Worm (Caenorhabditis elegans) whole organism, L1 larva: Measurements from ENCODE around the gene R53.8.
A peak's percentile ranks its signal among the peaks of the same experiment; 100 is the strongest.

ENCODE experiments used
- C04F5.9 ChIP-seq: sonication (generic microtip); optimal IDR thresholded peaks from 2 replicates; lab custom pipeline; 2016; ENCODE audit warnings: missing genetic modification characterization, missing compliant biosample characterization
- C16A3.4 ChIP-seq: fragments of 150-350 bp; optimal IDR thresholded peaks from 2 replicates; lab custom pipeline; 2014; ENCODE audit warnings: missing biosample characterization, missing genetic modification characterization
- C34B4.2 ChIP-seq: sonication (generic microtip); optimal IDR thresholded peaks from 2 replicates; lab custom pipeline; 2017; ENCODE audit warnings: mild to moderate bottlenecking, missing genetic modification characterization, missing compliant biosample characterization
- F16B12.6 ChIP-seq: fragments of 150-350 bp; optimal IDR thresholded peaks from 2 replicates; lab custom pipeline; 2014; ENCODE audit warnings: missing biosample characterization, missing genetic modification characterization
- Y116A8C.19 ChIP-seq: sonication (generic microtip); optimal IDR thresholded peaks from 2 replicates; lab custom pipeline; 2016; ENCODE audit warnings: missing compliant biosample characterization, missing genetic modification characterization, borderline replicate concordance
- aly-2 ChIP-seq: fragments of 150-350 bp; optimal IDR thresholded peaks from 2 replicates; lab custom pipeline; 2014; ENCODE audit warnings: missing biosample characterization, missing genetic modification characterization
- blmp-1 ChIP-seq: fragments of 150-350 bp; optimal IDR thresholded peaks from 2 replicates; lab custom pipeline; 2014; ENCODE audit warnings: missing biosample characterization, missing genetic modification characterization
- ceh-63 ChIP-seq: fragments of 200-800 bp; sonication (Bioruptor generic); optimal IDR thresholded peaks from 2 replicates; lab custom pipeline; 2018; ENCODE audit warnings: mild to moderate bottlenecking, missing genetic modification characterization, missing compliant biosample characterization
- ceh-8 ChIP-seq: fragments of 200-800 bp; sonication (Bioruptor generic); optimal IDR thresholded peaks from 2 replicates; lab custom pipeline; 2018; ENCODE audit warnings: mild to moderate bottlenecking, missing genetic modification characterization, moderate library complexity, missing compliant biosample characterization
- ceh-82 ChIP-seq, 3 experiments: fragments of 150-350 bp in 1 of 3; sonication (generic microtip) in 2 of 3; optimal IDR thresholded peaks; 2 replicates each; lab custom pipeline; 2014 to 2017; ENCODE audit warnings: missing biosample characterization in 3 of 3, missing genetic modification characterization in 3 of 3
- ceh-88 ChIP-seq: fragments of 200-800 bp; sonication (Bioruptor generic); IDR thresholded peaks from 2 replicates; pipeline ENCODE4 v1.3.6; 2022; ENCODE audit warnings: missing genetic modification characterization, missing compliant biosample characterization
- ceh-90 ChIP-seq: sonication (generic microtip); optimal IDR thresholded peaks from 2 replicates; lab custom pipeline; 2016; ENCODE audit warnings: missing genetic modification characterization, missing compliant biosample characterization
- dpl-1 ChIP-seq, 3 experiments: fragments of 150-350 bp in 2 of 3; sonication (generic microtip) in 1 of 3; optimal IDR thresholded peaks; 2 replicates each; lab custom pipeline; 2014 to 2017; ENCODE audit warnings: missing biosample characterization in 3 of 3, missing genetic modification characterization in 3 of 3, missing genetic modification reagents in 3 of 3
- dsc-1 ChIP-seq: sonication (generic microtip); optimal IDR thresholded peaks from 2 replicates; lab custom pipeline; 2016; ENCODE audit warnings: mild to moderate bottlenecking, missing genetic modification characterization, missing compliant biosample characterization
- efl-3 ChIP-seq: fragments of 200-800 bp; sonication (Bioruptor generic); optimal IDR thresholded peaks from 2 replicates; lab custom pipeline; 2018; ENCODE audit warnings: mild to moderate bottlenecking, missing genetic modification characterization, missing compliant biosample characterization
- egl-13 ChIP-seq: sonication (generic microtip); optimal IDR thresholded peaks from 2 replicates; lab custom pipeline; 2016; ENCODE audit warnings: missing genotype, missing genetic modification reagents, missing genetic modification characterization, missing compliant biosample characterization
- ets-5 ChIP-seq: fragments of 200-800 bp; sonication (Bioruptor generic); IDR thresholded peaks from 2 replicates; pipeline ENCODE4 v1.3.6; 2022; ENCODE audit warnings: missing genetic modification characterization, missing compliant biosample characterization
- fkh-4 ChIP-seq: sonication (generic microtip); optimal IDR thresholded peaks from 2 replicates; lab custom pipeline; 2016; ENCODE audit warnings: missing compliant biosample characterization, missing genetic modification characterization, borderline replicate concordance
- fkh-8 ChIP-seq: sonication (generic microtip); optimal IDR thresholded peaks from 2 replicates; lab custom pipeline; 2016; ENCODE audit warnings: mild to moderate bottlenecking, missing genetic modification characterization, missing compliant biosample characterization
- fos-1 ChIP-seq: fragments of 150-350 bp; optimal IDR thresholded peaks from 2 replicates; lab custom pipeline; 2014; ENCODE audit warnings: missing biosample characterization, missing genetic modification characterization
- grh-1 ChIP-seq: fragments of 200-800 bp; sonication (Bioruptor generic); IDR thresholded peaks from 2 replicates; pipeline ENCODE4 v1.3.6; 2022; ENCODE audit warnings: missing genetic modification reagents, missing genetic modification characterization, missing compliant biosample characterization
- hlh-17 ChIP-seq: fragments of 200-800 bp; sonication (Bioruptor generic); optimal IDR thresholded peaks from 2 replicates; lab custom pipeline; 2018; ENCODE audit warnings: missing genetic modification characterization, mild to moderate bottlenecking, missing compliant biosample characterization, moderate library complexity, borderline replicate concordance
- hlh-4 ChIP-seq: sonication (generic microtip); optimal IDR thresholded peaks from 2 replicates; lab custom pipeline; 2016; ENCODE audit warnings: mild to moderate bottlenecking, missing genetic modification characterization, missing compliant biosample characterization
- hpl-2 ChIP-seq: fragments of 150-350 bp; optimal IDR thresholded peaks from 2 replicates; lab custom pipeline; 2014; ENCODE audit warnings: missing biosample characterization, missing genetic modification reagents, missing genetic modification characterization
- isw-1 ChIP-seq: fragments of 200-800 bp; sonication (Bioruptor generic); IDR thresholded peaks from 2 replicates; pipeline ENCODE4 v1.3.6; 2022; ENCODE audit warnings: missing genetic modification characterization, missing compliant biosample characterization
- jun-1 ChIP-seq: fragments of 150-350 bp; optimal IDR thresholded peaks from 2 replicates; lab custom pipeline; 2014; ENCODE audit warnings: missing biosample characterization, missing genetic modification reagents, missing genetic modification characterization
- lin-13 ChIP-seq: fragments of 150-350 bp; optimal IDR thresholded peaks from 2 replicates; lab custom pipeline; 2014; ENCODE audit warnings: missing biosample characterization, missing genetic modification reagents, missing genetic modification characterization
- lin-15B ChIP-seq: fragments of 150-350 bp; sonication (generic microtip); optimal IDR thresholded peaks from 3 replicates; lab custom pipeline; 2014; ENCODE audit warnings: missing biosample characterization, missing genetic modification characterization
- lir-3 ChIP-seq: sonication (generic microtip); optimal IDR thresholded peaks from 2 replicates; lab custom pipeline; 2016; ENCODE audit warnings: mild to moderate bottlenecking, missing genetic modification characterization, moderate library complexity, missing compliant biosample characterization; ENCODE audit not compliant: poor library complexity
- mab-9 ChIP-seq: fragments of 200-800 bp; sonication (Bioruptor generic); IDR thresholded peaks from 2 replicates; pipeline ENCODE4 v1.3.6; 2022; ENCODE audit warnings: missing genetic modification reagents, missing genetic modification characterization, missing compliant biosample characterization
- nhr-11 ChIP-seq: fragments of 150-350 bp; optimal IDR thresholded peaks from 2 replicates; lab custom pipeline; 2014; ENCODE audit warnings: missing biosample characterization, missing genetic modification characterization
- nhr-237 ChIP-seq: fragments of 150-350 bp; optimal IDR thresholded peaks from 2 replicates; lab custom pipeline; 2014; ENCODE audit warnings: missing biosample characterization, missing genetic modification characterization
- nhr-47 ChIP-seq: sonication (generic microtip); optimal IDR thresholded peaks from 2 replicates; lab custom pipeline; 2016; ENCODE audit warnings: mild to moderate bottlenecking, missing genetic modification characterization, moderate library complexity, missing compliant biosample characterization
- nhr-71 ChIP-seq: sonication (generic microtip); optimal IDR thresholded peaks from 2 replicates; lab custom pipeline; 2016; ENCODE audit warnings: mild to moderate bottlenecking, missing genetic modification characterization, moderate library complexity, missing compliant biosample characterization
- nhr-76 ChIP-seq: sonication (generic microtip); optimal IDR thresholded peaks from 2 replicates; lab custom pipeline; 2017; ENCODE audit warnings: missing biosample characterization, missing genetic modification characterization
- pag-3 ChIP-seq: sonication (generic microtip); optimal IDR thresholded peaks from 2 replicates; lab custom pipeline; 2017; ENCODE audit warnings: missing genetic modification characterization, mild to moderate bottlenecking, missing compliant biosample characterization, antibody characterized with exemption, borderline replicate concordance; ENCODE audit not compliant: insufficient read depth
- pax-3 ChIP-seq: fragments of 200-800 bp; sonication (Bioruptor generic); optimal IDR thresholded peaks from 2 replicates; lab custom pipeline; 2018; ENCODE audit warnings: mild to moderate bottlenecking, missing genetic modification characterization, moderate library complexity, missing compliant biosample characterization
- pqm-1 ChIP-seq: sonication (generic microtip); optimal IDR thresholded peaks from 3 replicates; lab custom pipeline; 2017; ENCODE audit warnings: missing biosample characterization, missing genetic modification characterization
- rnt-1 ChIP-seq: sonication (generic microtip); optimal IDR thresholded peaks from 2 replicates; lab custom pipeline; 2016; ENCODE audit warnings: mild to moderate bottlenecking, missing genetic modification characterization, moderate library complexity, missing compliant biosample characterization
- skn-1 ChIP-seq: fragments of 150-350 bp; optimal IDR thresholded peaks from 2 replicates; lab custom pipeline; 2014; ENCODE audit warnings: missing biosample characterization, missing genetic modification characterization
- snpc-4 ChIP-seq: fragments of 150-350 bp; optimal IDR thresholded peaks from 2 replicates; lab custom pipeline; 2014; ENCODE audit warnings: missing biosample characterization, missing genetic modification characterization
- sox-4 ChIP-seq: sonication (generic microtip); optimal IDR thresholded peaks from 2 replicates; lab custom pipeline; 2016; ENCODE audit warnings: missing genetic modification characterization, missing compliant biosample characterization
- sptf-1 ChIP-seq: fragments of 150-350 bp; optimal IDR thresholded peaks from 2 replicates; lab custom pipeline; 2014; ENCODE audit warnings: missing biosample characterization, missing genetic modification characterization
- sup-37 ChIP-seq: fragments of 200-800 bp; sonication (Bioruptor generic); optimal IDR thresholded peaks from 2 replicates; lab custom pipeline; 2018; ENCODE audit warnings: mild to moderate bottlenecking, missing genetic modification characterization, missing compliant biosample characterization
- swsn-7 ChIP-seq: sonication (generic microtip); optimal IDR thresholded peaks from 2 replicates; lab custom pipeline; 2016; ENCODE audit warnings: missing genetic modification characterization, missing compliant biosample characterization
- tbx-2 ChIP-seq: sonication (generic microtip); optimal IDR thresholded peaks from 2 replicates; lab custom pipeline; 2016; ENCODE audit warnings: missing genetic modification characterization, missing compliant biosample characterization
- tlp-1 ChIP-seq: fragments of 150-350 bp; optimal IDR thresholded peaks from 2 replicates; lab custom pipeline; 2014; ENCODE audit warnings: missing biosample characterization, missing genetic modification characterization
- unc-30 ChIP-seq: sonication (generic microtip); optimal IDR thresholded peaks from 2 replicates; lab custom pipeline; 2017; ENCODE audit warnings: missing biosample characterization, missing genetic modification characterization
- unc-62 ChIP-seq: fragments of 150-350 bp; optimal IDR thresholded peaks from 2 replicates; lab custom pipeline; 2014; ENCODE audit warnings: missing biosample characterization, missing genetic modification reagents, missing genetic modification characterization
- xbp-1 ChIP-seq: sonication (generic microtip); optimal IDR thresholded peaks from 2 replicates; lab custom pipeline; 2016; ENCODE audit warnings: missing genetic modification characterization, missing compliant biosample characterization
- zip-4 ChIP-seq: fragments of 200-800 bp; sonication (Bioruptor generic); optimal IDR thresholded peaks from 2 replicates; lab custom pipeline; 2018; ENCODE audit warnings: mild to moderate bottlenecking, missing genetic modification characterization, moderate library complexity, missing compliant biosample characterization
- ztf-11 ChIP-seq, 2 experiments: sonication (generic microtip); optimal IDR thresholded peaks; 2 replicates each; lab custom pipeline; 2016 to 2017; ENCODE audit warnings: missing genetic modification characterization in 2 of 2, missing biosample characterization in 1 of 2, missing compliant biosample characterization in 1 of 2
- ztf-4 ChIP-seq: fragments of 150-350 bp; optimal IDR thresholded peaks from 2 replicates; lab custom pipeline; 2014; ENCODE audit warnings: missing biosample characterization, missing genetic modification characterization

Gene R53.8

DNA sequence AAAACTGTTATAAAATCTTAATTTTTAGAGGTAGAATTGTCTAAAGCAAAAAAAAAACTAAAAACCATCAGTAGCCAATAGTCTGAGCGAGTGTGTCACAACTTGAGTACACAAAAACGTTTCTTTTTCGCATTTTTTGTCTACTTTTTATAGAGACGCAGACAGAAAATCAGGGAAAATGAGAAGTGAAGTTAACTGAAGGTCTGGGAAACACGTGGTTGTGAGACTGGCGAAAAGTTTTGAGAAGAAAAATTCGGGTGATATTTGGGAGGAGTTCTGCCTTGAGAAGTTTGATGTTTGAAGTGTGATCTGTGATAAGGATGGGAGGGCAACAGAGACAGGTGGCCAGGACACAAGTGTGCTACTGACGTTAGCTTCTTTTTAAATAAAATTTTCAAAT lies 38.9 kb upstream of the R53.8 start (continued):
- TF ChIP-seq lir-3 (tag; lab: Kevin White, UChicago), result peak; percentile 66
- TF ChIP-seq rnt-1 (tag; lab: Kevin White, UChicago), result peak; percentile 76
- peak; percentile 20 for TF ChIP-seq C04F5.9 (tag; lab: Kevin White, UChicago)
- no peak for TF ChIP-seq F16B12.6 (tag; lab: Kevin White, UChicago)
- peak; percentile 86 for TF ChIP-seq C16A3.4 (tag; lab: Kevin White, UChicago)
- TF ChIP-seq mab-9 (GFP tag; lab: Robert Waterston, UW), result no peak
- TF ChIP-seq nhr-76 (tag; lab: Kevin White, UChicago), result peak; percentile 22
- TF ChIP-seq zip-4 (GFP tag; lab: Kevin White, UChicago), result no peak
- TF ChIP-seq jun-1 (tag; lab: Kevin White, UChicago), result no peak
- 0 out of 2 replicates have a peak, but pooled peaks have one; percentile 8 for TF ChIP-seq grh-1 (GFP tag; lab: Robert Waterston, UW)
- TF ChIP-seq nhr-47 (tag; lab: Kevin White, UChicago), result peak; percentile 75
- no peak for TF ChIP-seq pqm-1 (tag; lab: Kevin White, UChicago)
- TF ChIP-seq dpl-1 (GFP tag; optimal IDR thresholded peaks at IDR 0.05; lab: Kevin White, UChicago), result peak; percentile 56 to 71 (median 66)
- peak; percentile 56 for TF ChIP-seq fkh-8 (tag; lab: Kevin White, UChicago)
- peak; percentile 88 for TF ChIP-seq nhr-11
- TF ChIP-seq efl-3 (GFP tag; lab: Kevin White, UChicago), result no peak
- TF ChIP-seq nhr-237 (tag; lab: Kevin White, UChicago), result peak; percentile 19
- no peak for TF ChIP-seq sptf-1 (tag; lab: Kevin White, UChicago)
- TF ChIP-seq hlh-4 (tag; lab: Kevin White, UChicago), result no peak
- no peak for TF ChIP-seq hlh-17 (GFP tag; lab: Kevin White, UChicago)
- peak; percentile 80 for TF ChIP-seq tbx-2 (tag; lab: Kevin White, UChicago)
- TF ChIP-seq unc-62 (GFP tag; lab: Kevin White, UChicago), result no peak
- peak; percentile 83 for TF ChIP-seq lin-13 (GFP tag; lab: Kevin White, UChicago)
- TF ChIP-seq dsc-1 (tag; lab: Kevin White, UChicago), result peak; percentile 43
- no peak for TF ChIP-seq ztf-11 (tag; optimal IDR thresholded peaks at IDR 0.05; lab: Kevin White, UChicago)
- no peak for TF ChIP-seq ceh-8
- no peak for TF ChIP-seq pax-3 (tag; lab: Kevin White, UChicago)
- peak; percentile 50 for TF ChIP-seq xbp-1 (tag; lab: Kevin White, UChicago)
- peak; percentile 97 for TF ChIP-seq nhr-71 (tag; lab: Kevin White, UChicago)
- TF ChIP-seq fkh-4 (tag; lab: Kevin White, UChicago), result no peak
- TF ChIP-seq blmp-1 (tag; lab: Kevin White, UChicago), result peak; percentile 97
- TF ChIP-seq ceh-82 (tag; optimal IDR thresholded peaks at IDR 0.05; lab: Kevin White, UChicago), result peak; percentile 14 to 59 (median 26)
- peak; percentile 40 for TF ChIP-seq snpc-4 (tag; lab: Kevin White, UChicago)
- no peak for TF ChIP-seq tlp-1 (tag; lab: Kevin White, UChicago)
- no peak for TF ChIP-seq ets-5
- 0 out of 2 replicates have a peak, but pooled peaks have one; percentile 3 for TF ChIP-seq isw-1 (GFP tag; lab: Robert Waterston, UW)
- no peak for TF ChIP-seq aly-2 (tag; lab: Kevin White, UChicago)
- TF ChIP-seq fos-1 (tag; lab: Kevin White, UChicago), result peak; percentile 65
- no peak for TF ChIP-seq Y116A8C.19 (tag; lab: Kevin White, UChicago)
- peak; percentile 11 for TF ChIP-seq lin-15B
- no peak for TF ChIP-seq hpl-2 (GFP tag; lab: Kevin White, UChicago)
- no peak for TF ChIP-seq sox-4
- no peak for TF ChIP-seq ceh-88 (GFP tag; lab: Robert Waterston, UW)
- no peak for TF ChIP-seq pag-3
- TF ChIP-seq C34B4.2 (tag; lab: Kevin White, UChicago), result no peak
- TF ChIP-seq ceh-63 (GFP tag; lab: Kevin White, UChicago), result no peak
- peak; percentile 60 for TF ChIP-seq ztf-4
- peak; percentile 59 for TF ChIP-seq swsn-7 (tag; lab: Kevin White, UChicago)
- no peak for TF ChIP-seq ceh-90 (tag; lab: Kevin White, UChicago)
- no peak for TF ChIP-seq egl-13
- no peak for TF ChIP-seq unc-30 (tag; lab: Kevin White, UChicago)
- peak; percentile 51 for TF ChIP-seq skn-1 (tag; lab: Kevin White, UChicago)
- TF ChIP-seq sup-37 (GFP tag; lab: Kevin White, UChicago), result peak; percentile 32
